Worm (Caenorhabditis elegans) whole organism, mixed stage, embryonic: ENCODE measurements around the gene ifb-1.

ENCODE experiments used
- M03D4.4 ChIP-seq: sonication (generic microtip); optimal IDR thresholded peaks from 2 replicates; lab custom pipeline; 2017; ENCODE audit warnings: mild to moderate bottlenecking, missing genetic modification characterization, missing compliant biosample characterization
- bed-3 ChIP-seq: fragments of 200-800 bp; sonication (Bioruptor generic); optimal IDR thresholded peaks from 3 replicates; lab custom pipeline; 2018; ENCODE audit warnings: mild to moderate bottlenecking, missing genetic modification characterization, moderate library complexity, missing compliant biosample characterization
- blmp-1 ChIP-seq: fragments of 150-350 bp; optimal IDR thresholded peaks from 2 replicates; lab custom pipeline; 2014; ENCODE audit warnings: missing biosample characterization, missing genetic modification characterization
- ceh-39 ChIP-seq: fragments of 150-350 bp; optimal IDR thresholded peaks from 2 replicates; lab custom pipeline; 2014; ENCODE audit warnings: missing biosample characterization, missing genetic modification characterization
- ceh-43 ChIP-seq: fragments of 200-800 bp; sonication (Bioruptor generic); optimal IDR thresholded peaks from 2 replicates; lab custom pipeline; 2018; ENCODE audit warnings: mild to moderate bottlenecking, missing genetic modification characterization, moderate library complexity, missing compliant biosample characterization
- ces-1 ChIP-seq: fragments of 150-350 bp; optimal IDR thresholded peaks from 2 replicates; lab custom pipeline; 2014; ENCODE audit warnings: missing biosample characterization, missing genetic modification reagents, missing genetic modification characterization
- cnd-1 ChIP-seq: fragments of 200-800 bp; sonication (Bioruptor generic); optimal IDR thresholded peaks from 2 replicates; lab custom pipeline; 2018; ENCODE audit warnings: mild to moderate bottlenecking, missing genetic modification characterization, missing compliant biosample characterization
- drap-1 ChIP-seq: fragments of 200-800 bp; sonication (Bioruptor generic); optimal IDR thresholded peaks from 3 replicates; lab custom pipeline; 2018; ENCODE audit warnings: mild to moderate bottlenecking, missing genetic modification characterization, missing compliant biosample characterization
- elt-1 ChIP-seq: sonication (generic microtip); optimal IDR thresholded peaks from 2 replicates; lab custom pipeline; 2017; ENCODE audit warnings: missing genetic modification characterization, mild to moderate bottlenecking, missing compliant biosample characterization, antibody characterized with exemption, moderate library complexity, borderline replicate concordance; ENCODE audit not compliant: insufficient read depth
- elt-3 ChIP-seq: fragments of 150-350 bp; optimal IDR thresholded peaks from 2 replicates; lab custom pipeline; 2014; ENCODE audit warnings: missing biosample characterization, missing genetic modification characterization
- ham-2 ChIP-seq: fragments of 200-800 bp; sonication (Bioruptor generic); optimal IDR thresholded peaks from 2 replicates; lab custom pipeline; 2018; ENCODE audit warnings: mild to moderate bottlenecking, missing genetic modification characterization, missing compliant biosample characterization
- hlh-1 ChIP-seq: fragments of 150-350 bp; optimal IDR thresholded peaks from 2 replicates; lab custom pipeline; 2014; ENCODE audit warnings: missing biosample characterization, missing genetic modification reagents, missing genetic modification characterization
- lin-13 ChIP-seq: fragments of 150-350 bp; optimal IDR thresholded peaks from 2 replicates; lab custom pipeline; 2014; ENCODE audit warnings: missing biosample characterization, missing genetic modification characterization
- lin-32 ChIP-seq: fragments of 200-800 bp; sonication (Bioruptor generic); optimal IDR thresholded peaks from 2 replicates; lab custom pipeline; 2018; ENCODE audit warnings: mild to moderate bottlenecking, missing genetic modification characterization, missing compliant biosample characterization
- lsy-2 ChIP-seq: fragments of 150-350 bp; optimal IDR thresholded peaks from 2 replicates; lab custom pipeline; 2014; ENCODE audit warnings: missing biosample characterization, missing genetic modification characterization
- mep-1 ChIP-seq: fragments of 150-350 bp; optimal IDR thresholded peaks from 2 replicates; lab custom pipeline; 2017; ENCODE audit warnings: missing biosample characterization, missing genetic modification reagents, missing genetic modification characterization, inconsistent platforms
- mls-2 ChIP-seq: sonication (generic microtip); optimal IDR thresholded peaks from 2 replicates; lab custom pipeline; 2016; ENCODE audit warnings: mild to moderate bottlenecking, missing genetic modification characterization, moderate library complexity, missing compliant biosample characterization
- nhr-12 ChIP-seq: fragments of 150-350 bp; optimal IDR thresholded peaks from 2 replicates; lab custom pipeline; 2014; ENCODE audit warnings: missing biosample characterization, missing genetic modification characterization
- nhr-2 ChIP-seq: fragments of 150-350 bp; optimal IDR thresholded peaks from 2 replicates; lab custom pipeline; 2014; ENCODE audit warnings: missing biosample characterization, missing genetic modification characterization
- nhr-28 ChIP-seq: fragments of 150-350 bp; optimal IDR thresholded peaks from 2 replicates; lab custom pipeline; 2014; ENCODE audit warnings: missing biosample characterization, missing genetic modification characterization
- nhr-76 ChIP-seq: sonication (generic microtip); optimal IDR thresholded peaks from 2 replicates; lab custom pipeline; 2017; ENCODE audit warnings: missing biosample characterization, missing genetic modification characterization
- pha-4 ChIP-seq: fragments of 150-350 bp; optimal IDR thresholded peaks from 2 replicates; lab custom pipeline; 2018; ENCODE audit warnings: missing biosample characterization, missing genetic modification reagents, missing genetic modification characterization
- sem-2 ChIP-seq: fragments of 200-800 bp; sonication (Bioruptor generic); optimal IDR thresholded peaks from 2 replicates; lab custom pipeline; 2018; ENCODE audit warnings: mild to moderate bottlenecking, missing genetic modification characterization, missing compliant biosample characterization
- snpc-4 ChIP-seq: fragments of 150-350 bp; optimal IDR thresholded peaks from 2 replicates; lab custom pipeline; 2014; ENCODE audit warnings: missing biosample characterization, missing genetic modification characterization
- sptf-1 ChIP-seq: sonication (generic microtip); optimal IDR thresholded peaks from 2 replicates; lab custom pipeline; 2017; ENCODE audit warnings: mild to moderate bottlenecking, missing genetic modification characterization, moderate library complexity, missing compliant biosample characterization
- tbx-8 ChIP-seq: fragments of 200-800 bp; sonication (Bioruptor generic); optimal IDR thresholded peaks from 2 replicates; lab custom pipeline; 2018; ENCODE audit warnings: mild to moderate bottlenecking, missing genetic modification characterization, moderate library complexity, missing compliant biosample characterization
- unc-120 ChIP-seq: sonication (generic microtip); optimal IDR thresholded peaks from 2 replicates; lab custom pipeline; 2017; ENCODE audit warnings: missing genetic modification characterization, missing compliant biosample characterization; ENCODE audit not compliant: poor library complexity, severe bottlenecking
- unc-39 ChIP-seq: fragments of 150-350 bp; optimal IDR thresholded peaks from 2 replicates; lab custom pipeline; 2014; ENCODE audit warnings: missing biosample characterization, missing genetic modification characterization
- unc-62 ChIP-seq: fragments of 150-350 bp; optimal IDR thresholded peaks from 2 replicates; lab custom pipeline; 2014; ENCODE audit warnings: missing biosample characterization, missing genetic modification reagents, missing genetic modification characterization
- zip-8 ChIP-seq: fragments of 150-350 bp; optimal IDR thresholded peaks from 2 replicates; lab custom pipeline; 2014; ENCODE audit warnings: missing biosample characterization, missing genetic modification characterization
- ztf-11 ChIP-seq: fragments of 150-350 bp; optimal IDR thresholded peaks from 2 replicates; lab custom pipeline; 2014; ENCODE audit warnings: missing biosample characterization, missing genetic modification characterization

ifb-1 gene

ce11 chrII:5792490-5792889 is 27.1 kb downstream of the ifb-1 start, which contains the start of gene K05F1.14:
Gene K05F1.14, minus strand, starts transcription at chrII:5792590.
- no peak for TF ChIP-seq hlh-1 (tag; lab: Kevin White, UChicago)
- no peak for TF ChIP-seq drap-1
- TF ChIP-seq nhr-76 = no peak
- no peak for TF ChIP-seq zip-8
- no peak for TF ChIP-seq nhr-28 (tag; lab: Kevin White, UChicago)
- no peak for TF ChIP-seq unc-120 (tag; lab: Kevin White, UChicago)
- no peak for TF ChIP-seq lsy-2 (tag; lab: Kevin White, UChicago)
- no peak for TF ChIP-seq lin-13 (tag; lab: Kevin White, UChicago)
- TF ChIP-seq blmp-1 (tag; lab: Kevin White, UChicago) = no peak
- TF ChIP-seq M03D4.4 (tag; lab: Kevin White, UChicago) = no peak
- no peak for TF ChIP-seq mep-1 (tag; lab: Kevin White, UChicago)
- no peak for TF ChIP-seq elt-3 (tag; lab: Kevin White, UChicago)
- TF ChIP-seq mls-2 = no peak
- TF ChIP-seq ceh-39 (tag; lab: Kevin White, UChicago) = no peak
- no peak for TF ChIP-seq unc-62 (GFP tag; lab: Kevin White, UChicago)
- TF ChIP-seq nhr-12 (tag; lab: Kevin White, UChicago) = no peak
- no peak for TF ChIP-seq unc-39 (tag; lab: Kevin White, UChicago)
- TF ChIP-seq bed-3 (GFP tag; lab: Kevin White, UChicago) = no peak
- TF ChIP-seq pha-4 (tag; lab: Kevin White, UChicago) = no peak
- TF ChIP-seq sem-2 (GFP tag; lab: Kevin White, UChicago) = no peak

ce11 chrII:5794195-5794594 is 28.8 kb downstream of the ifb-1 start, which contains the start of gene acdh-8:
Gene acdh-8, plus strand, starts transcription at chrII:5794495.
- no peak for TF ChIP-seq cnd-1 (tag; lab: Kevin White, UChicago)
- no peak for TF ChIP-seq ham-2
- no peak for TF ChIP-seq snpc-4 (tag; lab: Kevin White, UChicago)
- no peak for TF ChIP-seq mls-2
- no peak for TF ChIP-seq unc-120 (tag; lab: Kevin White, UChicago)
- no peak for TF ChIP-seq nhr-2
- no peak for TF ChIP-seq lsy-2 (tag; lab: Kevin White, UChicago)
- no peak for TF ChIP-seq M03D4.4 (tag; lab: Kevin White, UChicago)
- no peak for TF ChIP-seq lin-32
- no peak for TF ChIP-seq ceh-39 (tag; lab: Kevin White, UChicago)
- no peak for TF ChIP-seq ztf-11 (tag; lab: Kevin White, UChicago)

- TF ChIP-seq tbx-8 (no peak), zip-8 (no peak), nhr-12 (tag; lab: Kevin White, UChicago) (no peak), hlh-1 (tag; lab: Kevin White, UChicago) (no peak), cnd-1 (tag; lab: Kevin White, UChicago) (no peak), unc-120 (tag; lab: Kevin White, UChicago) (no peak), sptf-1 (no peak), mls-2 (no peak), lin-13 (tag; lab: Kevin White, UChicago) (no peak), unc-62 (GFP tag; lab: Kevin White, UChicago) (no peak), ham-2 (no peak), ces-1 (GFP tag; lab: Kevin White, UChicago) (no peak), lsy-2 (tag; lab: Kevin White, UChicago) (no peak), ceh-43 (no peak), elt-1 (tag; lab: Kevin White, UChicago) (no peak)
Measured at ce11 chrII:5797348-5797977, 32.0 kb downstream of the ifb-1 start, which contains the start of the genes msp-63 and msp-142. Gene msp-63, minus strand, starts transcription at chrII:5797448. Gene msp-142, plus strand, starts transcription at chrII:5797927.

- TF ChIP-seq unc-120 (tag; lab: Kevin White, UChicago) (no peak), snpc-4 (tag; lab: Kevin White, UChicago) (no peak), M03D4.4 (tag; lab: Kevin White, UChicago) (no peak), blmp-1 (tag; lab: Kevin White, UChicago) (no peak)
- TF ChIP-seq, all 35 proteins: peak for 0
Measured at ce11 chrII:5799553-5799952, 34.1 kb downstream of the ifb-1 start, which contains the start of gene K05F1.8. Gene K05F1.8, minus strand, starts transcription at chrII:5799653.
